Fruit fly (Drosophila melanogaster): ENCODE measurements around the gene PNKP.
A peak's percentile ranks its signal among the peaks of the same experiment; 100 is the strongest.

The PNKP gene

dm6 chr3R:8354969-8355368 lies 11.7 kb upstream of the PNKP start:
- no peak for TF ChIP-seq usp (GFP tag; optimal IDR thresholded peaks at IDR 0.05)
- TF ChIP-seq br (GFP tag; optimal IDR thresholded peaks at IDR 0.05), result peak; percentile 9
- no peak for TF ChIP-seq jim (GFP tag; optimal IDR thresholded peaks at IDR 0.05)
- no peak for TF ChIP-seq brk (GFP tag; optimal IDR thresholded peaks at IDR 0.05)
- TF ChIP-seq sv (GFP tag; optimal IDR thresholded peaks at IDR 0.05), result no peak
- no peak for TF ChIP-seq lola (GFP tag; optimal IDR thresholded peaks at IDR 0.05)
- TF ChIP-seq HLH106 (tag; optimal IDR thresholded peaks at IDR 0.05), result peak; percentile 43
- TF ChIP-seq ey (GFP tag; optimal IDR thresholded peaks at IDR 0.05), result peak; percentile 24
- TF ChIP-seq CG32264 (GFP tag; optimal IDR thresholded peaks at IDR 0.05), result no peak
- TF ChIP-seq pan (optimal IDR thresholded peaks at IDR 0.05), result no peak
- TF ChIP-seq h (GFP tag; optimal IDR thresholded peaks at IDR 0.05), result peak; percentile 10
- TF ChIP-seq sage (GFP tag; optimal IDR thresholded peaks at IDR 0.05), result no peak
- TF ChIP-seq CG9705 (GFP tag; optimal IDR thresholded peaks at IDR 0.05), result no peak
- no peak for TF ChIP-seq fru (GFP tag; optimal IDR thresholded peaks at IDR 0.05)
- no peak for TF ChIP-seq psq (GFP tag; optimal IDR thresholded peaks at IDR 0.05)
- no peak for TF ChIP-seq foxo (GFP tag; optimal IDR thresholded peaks at IDR 0.05)
- no peak for TF ChIP-seq CrebA (GFP tag; optimal IDR thresholded peaks at IDR 0.05; ENCODE audit: borderline replicate concordance)
- TF ChIP-seq dsf (GFP tag; optimal IDR thresholded peaks at IDR 0.05; ENCODE audit: borderline replicate concordance), result no peak
- no peak for TF ChIP-seq Rel (GFP tag; optimal IDR thresholded peaks at IDR 0.05)
- no peak for TF ChIP-seq Rel (tag; optimal IDR thresholded peaks at IDR 0.05)
- no peak for TF ChIP-seq Hnf4 (GFP tag; optimal IDR thresholded peaks at IDR 0.05)

- TF ChIP-seq dsf (GFP tag; optimal IDR thresholded peaks at IDR 0.05; ENCODE audit: borderline replicate concordance), result no peak
- no peak for TF ChIP-seq Vsx2 (GFP tag; optimal IDR thresholded peaks at IDR 0.05; ENCODE audit: partially characterized antibody)
- TF ChIP-seq GATAd (GFP tag; optimal IDR thresholded peaks at IDR 0.05), result no peak
- TF ChIP-seq HLH106 (tag; optimal IDR thresholded peaks at IDR 0.05), result peak; percentile 68
- peak; percentile 54 for TF ChIP-seq Hnf4 (GFP tag; optimal IDR thresholded peaks at IDR 0.05)
- no peak for TF ChIP-seq Hr83 (GFP tag; optimal IDR thresholded peaks at IDR 0.05; ENCODE audit: poor library complexity, severe bottlenecking)
- TF ChIP-seq dl (GFP tag; optimal IDR thresholded peaks at IDR 0.05; ENCODE audit: insufficient read depth in 1 of 2, partially characterized antibody in 2 of 2), result no peak
- TF ChIP-seq Mio (GFP tag; optimal IDR thresholded peaks at IDR 0.05), result no peak
- peak; percentile 13 for TF ChIP-seq CG9705 (GFP tag; optimal IDR thresholded peaks at IDR 0.05)
- TF ChIP-seq rgr (GFP tag; optimal IDR thresholded peaks at IDR 0.05), result peak; percentile 73
- no peak for TF ChIP-seq Hr78 (GFP tag; optimal IDR thresholded peaks at IDR 0.05)
- TF ChIP-seq CG32264 (GFP tag; optimal IDR thresholded peaks at IDR 0.05), result peak; percentile 18
- no peak for TF ChIP-seq lola (GFP tag; optimal IDR thresholded peaks at IDR 0.05)
- peak; percentile 70 for TF ChIP-seq Sp1 (GFP tag; optimal IDR thresholded peaks at IDR 0.05)
- no peak for TF ChIP-seq sv (GFP tag; optimal IDR thresholded peaks at IDR 0.05)
- peak; percentile 30 for TF ChIP-seq dmrt93B (GFP tag; optimal IDR thresholded peaks at IDR 0.05)
- TF ChIP-seq Abd-B (GFP tag; optimal IDR thresholded peaks at IDR 0.05), result no peak
- no peak for TF ChIP-seq brk (GFP tag; optimal IDR thresholded peaks at IDR 0.05)
- TF ChIP-seq CrebA (GFP tag; optimal IDR thresholded peaks at IDR 0.05; ENCODE audit: borderline replicate concordance), result no peak
- no peak for TF ChIP-seq usp (GFP tag; optimal IDR thresholded peaks at IDR 0.05)
- peak; percentile 63 for TF ChIP-seq OdsH (GFP tag; optimal IDR thresholded peaks at IDR 0.05)
- no peak for TF ChIP-seq woc (GFP tag; optimal IDR thresholded peaks at IDR 0.05)
- no peak for TF ChIP-seq Myc (optimal IDR thresholded peaks at IDR 0.05)
- no peak for TF ChIP-seq sage (GFP tag; optimal IDR thresholded peaks at IDR 0.05)
- no peak for TF ChIP-seq Dif (GFP tag; optimal IDR thresholded peaks at IDR 0.05; ENCODE audit: partially characterized antibody)
- TF ChIP-seq Dfd (GFP tag; optimal IDR thresholded peaks at IDR 0.05), result no peak
- TF ChIP-seq h (GFP tag; optimal IDR thresholded peaks at IDR 0.05), result peak; percentile 60
- TF ChIP-seq foxo (GFP tag; optimal IDR thresholded peaks at IDR 0.05), result peak in 1 of 2 experiments; percentile 69
- no peak for TF ChIP-seq Rel (GFP tag; optimal IDR thresholded peaks at IDR 0.05)
- peak; percentile 80 for TF ChIP-seq Rel (tag; optimal IDR thresholded peaks at IDR 0.05)
- peak; percentile 37 for TF ChIP-seq fru (GFP tag; optimal IDR thresholded peaks at IDR 0.05)
- TF ChIP-seq Jra (GFP tag; optimal IDR thresholded peaks at IDR 0.05), result peak; percentile 17
- TF ChIP-seq tai (GFP tag; optimal IDR thresholded peaks at IDR 0.05), result no peak
- peak; percentile 45 for TF ChIP-seq br (GFP tag; optimal IDR thresholded peaks at IDR 0.05)
- TF ChIP-seq psq (GFP tag; optimal IDR thresholded peaks at IDR 0.05), result peak; percentile 19
- TF ChIP-seq pan (optimal IDR thresholded peaks at IDR 0.05), result no peak
- peak; percentile 45 for TF ChIP-seq ey (GFP tag; optimal IDR thresholded peaks at IDR 0.05)
These were observed 11.1 kb upstream of the PNKP start for dm6 chr3R:8354458-8354857.
